Fruit fly (Drosophila melanogaster): ENCODE results near the gene CG18764.
A peak's percentile ranks its signal among the peaks of the same experiment; 100 is the strongest.

Gene CG18764

DNA sequence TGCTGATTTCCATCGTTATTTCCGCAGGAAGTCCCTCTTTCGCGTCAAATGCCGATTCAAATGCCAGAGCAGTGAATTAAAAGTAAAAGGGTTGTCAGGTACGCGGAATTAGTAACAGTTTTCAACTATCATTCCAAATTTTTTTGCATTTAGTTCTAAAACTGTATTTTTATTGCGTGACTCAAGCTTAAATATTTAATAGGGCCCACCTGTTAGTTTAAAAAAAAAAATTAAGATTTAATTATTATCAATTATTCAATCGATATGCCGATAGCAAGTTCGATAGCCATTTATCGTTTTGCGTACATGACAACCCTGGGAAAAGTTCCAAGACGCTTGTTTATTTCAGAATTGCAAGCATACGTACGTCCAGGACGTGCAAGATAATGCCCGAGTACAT lies 3.7 kb upstream of the CG18764 start, which contains the start of gene CG14711 (continued):
- TF ChIP-seq btn (GFP tag; optimal IDR thresholded peaks at IDR 0.05) (peak; percentile 8), so (GFP tag; IDR thresholded peaks at IDR 0.05) (peak; percentile 88; the same call in 2 of the 3 replicates), ci (GFP tag; IDR thresholded peaks at IDR 0.05) (peak; percentile 89), CG31388 (GFP tag; optimal IDR thresholded peaks at IDR 0.05) (peak; percentile 62), cas (GFP tag; IDR thresholded peaks at IDR 0.05) (peak; percentile 73), Stat92E (GFP tag; optimal IDR thresholded peaks at IDR 0.05) (peak in 1 of 3 experiments; percentile 71), Sry-δ (GFP tag; optimal IDR thresholded peaks at IDR 0.05) (peak; percentile 53), wor (GFP tag; IDR thresholded peaks at IDR 0.05) (peak; percentile 78), stc (GFP tag; IDR thresholded peaks at IDR 0.05) (peak; percentile 77), pfk (GFP tag; optimal IDR thresholded peaks at IDR 0.05) (no peak), ttk (GFP tag; IDR thresholded peaks at IDR 0.05) (peak; percentile 72), Trl (optimal IDR thresholded peaks at IDR 0.05) (no peak), Trl (GFP tag; optimal IDR thresholded peaks at IDR 0.05) (peak; percentile 77), tap (tag; optimal IDR thresholded peaks at IDR 0.05) (peak; percentile 78), CG34422 (GFP tag; IDR thresholded peaks at IDR 0.05) (peak; percentile 82), B-H2 (GFP tag; optimal IDR thresholded peaks at IDR 0.05) (peak; percentile 91), Six4 (GFP tag; optimal IDR thresholded peaks at IDR 0.05) (peak; percentile 81), CG7987 (GFP tag; optimal IDR thresholded peaks at IDR 0.05) (peak; percentile 66), dan (GFP tag; IDR thresholded peaks at IDR 0.05) (no peak), pzg (GFP tag; optimal IDR thresholded peaks at IDR 0.05) (peak; percentile 54), CG30431 (GFP tag; optimal IDR thresholded peaks at IDR 0.05) (peak; percentile 66), CG8478 (optimal IDR thresholded peaks at IDR 0.05) (no peak), HLH4C (GFP tag; IDR thresholded peaks at IDR 0.05; ENCODE audit: partially characterized antibody) (peak; percentile 77), sd (tag; optimal IDR thresholded peaks at IDR 0.05) (peak; percentile 80), CG18764 (GFP tag; optimal IDR thresholded peaks at IDR 0.05) (peak; percentile 98), Sox102F (GFP tag; optimal IDR thresholded peaks at IDR 0.05) (no peak), inv (GFP tag; IDR thresholded peaks at IDR 0.05; ENCODE audit: partially characterized antibody) (peak; percentile 69), hbn (GFP tag; IDR thresholded peaks at IDR 0.05; ENCODE audit: partially characterized antibody) (peak; percentile 82), luna (GFP tag; optimal IDR thresholded peaks at IDR 0.05) (no peak)

dm6 chr3R:11625544-11625943 lies 1.1 kb upstream of the CG18764 start, which contains the start of gene Zaf1:
Gene Zaf1 (minus strand): TSS chr3R:11625644.
- TF ChIP-seq tna (GFP tag; IDR thresholded peaks at IDR 0.05; ENCODE audit: partially characterized antibody) (no peak), corto (GFP tag; optimal IDR thresholded peaks at IDR 0.05) (no peak), CG31388 (GFP tag; optimal IDR thresholded peaks at IDR 0.05) (no peak), tap (tag; optimal IDR thresholded peaks at IDR 0.05) (no peak), pum (GFP tag; optimal IDR thresholded peaks at IDR 0.05) (no peak), Lpt (GFP tag; optimal IDR thresholded peaks at IDR 0.05) (no peak), GATAe (GFP tag; conservative IDR thresholded peaks at IDR 0.05) (no peak), zfh1 (GFP tag; IDR thresholded peaks at IDR 0.05) (no peak), Awh (GFP tag; IDR thresholded peaks at IDR 0.05) (no peak), Opbp (GFP tag; IDR thresholded peaks at IDR 0.05; ENCODE audit: partially characterized antibody) (no peak), tx (GFP tag; optimal IDR thresholded peaks at IDR 0.05) (no peak), dan (GFP tag; IDR thresholded peaks at IDR 0.05) (no peak), CG15601 (tag; optimal IDR thresholded peaks at IDR 0.05) (no peak), Dfd (GFP tag; optimal IDR thresholded peaks at IDR 0.05) (no peak), Drgx (GFP tag; IDR thresholded peaks at IDR 0.05) (no peak)
